Worm (Caenorhabditis elegans) whole organism, L4/young adult: ENCODE measurements around the gene Y82E9BR.8.

Experiments
- W03F9.2 ChIP-seq: fragments of 150-350 bp; optimal IDR thresholded peaks from 2 replicates; lab custom pipeline; 2014; ENCODE audit warnings: missing biosample characterization, missing genetic modification characterization
- dao-5 ChIP-seq: sonication (generic microtip); optimal IDR thresholded peaks from 2 replicates; lab custom pipeline; 2016; ENCODE audit warnings: missing genotype, missing genetic modification characterization, moderate library complexity, missing compliant biosample characterization
- him-1 ChIP-seq: sonication (generic microtip); optimal IDR thresholded peaks from 2 replicates; lab custom pipeline; 2016; ENCODE audit warnings: missing genotype, missing genetic modification reagents, missing genetic modification characterization, missing compliant biosample characterization

The Y82E9BR.8 gene

DNA sequence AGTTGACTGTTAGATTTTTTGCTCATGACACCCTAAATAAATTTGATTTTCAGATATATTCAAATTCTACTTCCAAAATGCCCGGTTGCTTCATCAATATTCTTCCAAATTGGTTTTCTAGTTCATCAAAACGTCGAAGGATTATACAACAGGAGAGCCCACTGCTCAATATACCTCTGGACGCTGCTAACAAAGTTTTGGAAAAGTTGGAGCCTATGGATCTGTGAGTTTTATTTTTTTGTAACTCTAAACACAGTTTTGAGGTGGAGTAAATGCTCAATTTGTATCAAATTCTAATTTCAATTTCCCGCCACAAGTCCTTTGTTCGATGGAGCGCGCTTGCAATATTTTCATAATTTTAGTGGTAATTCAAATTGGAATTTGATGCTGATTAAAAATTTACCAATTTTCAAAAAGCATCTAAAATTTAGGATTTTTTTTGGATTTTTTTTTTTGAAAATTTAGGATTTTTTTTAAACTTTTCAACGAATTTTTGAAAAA is 14.9 kb downstream of the Y82E9BR.8 start, which contains the start of gene fbxa-27:
Gene fbxa-27, plus strand, starts transcription at position 51 of the 501 bp plus-strand sequence.
- TF ChIP-seq dao-5 (tag; lab: Kevin White, UChicago), result no peak
- no peak for TF ChIP-seq W03F9.2 (tag; lab: Kevin White, UChicago)
- TF ChIP-seq him-1 (tag; lab: Kevin White, UChicago), result no peak

DNA sequence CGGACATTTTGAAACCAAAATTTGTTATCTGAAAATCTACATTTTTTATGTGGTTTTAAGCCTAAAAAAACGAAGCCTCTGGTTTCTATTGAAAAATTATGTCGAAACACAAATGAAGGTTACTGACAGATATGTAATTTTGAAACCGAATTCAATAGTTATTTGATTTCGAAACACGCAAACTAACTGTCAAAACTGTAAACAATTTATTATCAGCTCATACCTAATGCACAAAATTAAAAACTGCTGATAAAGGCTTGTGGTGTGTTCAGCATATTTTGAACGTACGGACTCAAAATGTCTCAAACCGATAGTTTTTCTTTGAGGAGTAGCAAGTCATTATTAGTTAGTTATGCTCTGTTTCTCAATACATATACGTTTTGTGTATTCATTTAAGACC is 15.4 kb downstream of the Y82E9BR.8 start, which contains the start of gene fbxa-26:
Gene fbxa-26, minus strand, starts transcription at position 35 of the 400 bp plus-strand sequence.
- no peak for TF ChIP-seq W03F9.2 (tag; lab: Kevin White, UChicago)
- no peak for TF ChIP-seq him-1 (tag; lab: Kevin White, UChicago)
- TF ChIP-seq dao-5 (tag; lab: Kevin White, UChicago), result no peak

DNA sequence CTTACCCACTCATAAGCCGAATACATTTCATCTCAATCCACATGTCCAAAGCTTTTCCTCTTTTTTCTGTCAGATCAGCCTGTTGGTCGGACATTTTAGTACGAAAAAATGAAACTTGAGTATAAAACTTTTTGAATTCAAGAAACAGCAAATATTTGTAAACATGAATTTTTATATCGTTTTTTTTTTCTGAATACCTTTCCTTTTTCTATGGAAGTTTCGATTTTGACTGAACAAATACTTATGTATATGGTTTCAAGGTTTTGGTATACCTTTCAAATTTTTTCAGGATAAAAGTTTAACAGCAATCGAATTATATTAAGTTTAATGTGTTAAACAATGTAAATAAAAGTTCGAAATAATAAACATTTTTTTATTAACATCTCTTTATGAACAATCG is 17.6 kb downstream of the Y82E9BR.8 start, which contains the start of gene fbxa-5:
Gene fbxa-5, minus strand, starts transcription at position 101 of the 400 bp plus-strand sequence.
- no peak for TF ChIP-seq him-1 (tag; lab: Kevin White, UChicago)
- TF ChIP-seq dao-5 (tag; lab: Kevin White, UChicago), result no peak
- TF ChIP-seq W03F9.2 (tag; lab: Kevin White, UChicago), result no peak

DNA sequence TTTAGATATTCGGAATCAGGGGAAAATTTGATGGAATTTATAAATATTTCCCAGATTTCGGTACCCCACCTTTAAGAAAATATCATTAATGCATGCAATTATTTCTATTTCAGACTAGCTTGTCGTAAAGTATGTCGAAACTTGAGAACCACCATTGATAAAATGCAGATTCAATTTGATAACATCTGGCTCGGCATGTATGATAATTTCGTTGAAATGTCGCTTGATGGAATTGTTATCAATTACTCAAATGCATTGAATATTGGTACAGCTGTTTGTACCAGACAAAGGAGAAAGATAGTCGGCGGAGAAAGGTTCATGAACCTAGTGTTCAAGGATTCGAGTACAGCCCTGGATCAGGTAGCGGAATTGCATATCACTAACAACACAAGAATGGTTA is 26.0 kb downstream of the Y82E9BR.8 start, which contains the start of gene Y82E9BL.19:
Gene Y82E9BL.19, plus strand, starts transcription at position 123 of the 400 bp plus-strand sequence.
- TF ChIP-seq dao-5 (tag; lab: Kevin White, UChicago) (no peak), him-1 (tag; lab: Kevin White, UChicago) (no peak), W03F9.2 (tag; lab: Kevin White, UChicago) (no peak)

DNA sequence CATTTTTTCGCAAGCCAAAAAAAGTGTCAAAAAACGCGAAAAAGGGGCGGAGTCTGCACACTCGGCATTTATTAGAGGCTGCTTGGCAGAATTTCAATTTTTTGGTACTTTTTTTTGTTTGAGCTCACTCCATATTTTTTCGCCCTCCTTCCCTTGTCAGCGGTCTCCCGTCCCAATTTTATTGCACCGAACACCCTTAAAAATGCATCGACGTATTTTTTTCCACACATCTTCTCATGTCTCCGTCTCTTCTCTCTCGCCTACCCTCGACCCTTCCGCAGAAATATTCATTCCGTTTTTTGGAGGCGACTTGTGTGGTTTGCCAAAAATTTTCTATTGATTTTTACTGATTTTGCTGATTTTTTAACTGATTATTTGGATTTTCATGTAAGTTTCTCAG is 31.4 kb downstream of the Y82E9BR.8 start, which contains the start of gene Y82E9BL.18:
Gene Y82E9BL.18, plus strand, starts transcription at position 301 of the 400 bp plus-strand sequence.
- TF ChIP-seq W03F9.2 (tag; lab: Kevin White, UChicago) (no peak), dao-5 (tag; lab: Kevin White, UChicago) (no peak), him-1 (tag; lab: Kevin White, UChicago) (no peak)

DNA sequence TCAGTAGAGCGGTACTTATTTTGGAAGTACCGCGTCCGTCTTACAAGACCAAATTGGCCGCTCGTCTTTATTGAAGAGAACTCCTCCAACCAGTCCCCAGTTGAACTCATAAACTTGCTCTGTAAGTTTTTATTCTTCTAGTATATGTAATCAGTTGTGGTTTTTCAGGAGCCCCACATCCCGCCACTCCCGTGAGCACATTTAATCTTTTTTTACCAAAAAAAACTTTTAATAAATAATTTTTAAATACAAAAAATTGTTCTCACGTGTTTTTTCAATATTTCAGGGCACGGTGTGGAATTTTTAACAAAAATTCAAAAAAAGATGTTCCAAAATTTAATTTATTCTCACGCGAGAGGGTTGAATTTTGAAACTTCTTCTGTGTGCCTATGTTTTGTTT is 33.4 kb downstream of the Y82E9BR.8 start, which contains the start of gene fbxa-14:
Gene fbxa-14, minus strand, starts transcription at position 101 of the 400 bp plus-strand sequence.
- TF ChIP-seq him-1 (tag; lab: Kevin White, UChicago) (no peak), dao-5 (tag; lab: Kevin White, UChicago) (no peak), W03F9.2 (tag; lab: Kevin White, UChicago) (no peak)

DNA sequence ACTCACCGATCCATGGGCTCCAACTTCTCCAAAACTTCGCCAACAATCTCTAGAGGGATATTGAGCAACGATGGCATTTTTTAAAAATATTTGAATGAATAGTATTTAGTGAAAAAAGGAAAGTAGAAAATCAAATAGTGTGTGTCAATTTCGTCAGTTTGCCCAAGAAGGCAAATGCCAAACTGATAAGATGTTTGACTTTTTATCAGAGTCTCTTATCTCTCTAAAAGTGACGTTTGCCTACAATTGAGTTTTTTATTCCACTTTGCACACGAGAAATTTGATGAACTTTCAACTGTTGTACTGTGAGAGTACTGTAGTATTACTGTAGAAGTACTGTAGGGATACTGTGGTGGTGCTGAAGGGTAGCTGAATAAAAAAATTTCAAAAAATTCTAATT is 34.3 kb downstream of the Y82E9BR.8 start:
- TF ChIP-seq dao-5 (tag; lab: Kevin White, UChicago) (no peak), him-1 (tag; lab: Kevin White, UChicago) (no peak), W03F9.2 (tag; lab: Kevin White, UChicago) (no peak)

DNA sequence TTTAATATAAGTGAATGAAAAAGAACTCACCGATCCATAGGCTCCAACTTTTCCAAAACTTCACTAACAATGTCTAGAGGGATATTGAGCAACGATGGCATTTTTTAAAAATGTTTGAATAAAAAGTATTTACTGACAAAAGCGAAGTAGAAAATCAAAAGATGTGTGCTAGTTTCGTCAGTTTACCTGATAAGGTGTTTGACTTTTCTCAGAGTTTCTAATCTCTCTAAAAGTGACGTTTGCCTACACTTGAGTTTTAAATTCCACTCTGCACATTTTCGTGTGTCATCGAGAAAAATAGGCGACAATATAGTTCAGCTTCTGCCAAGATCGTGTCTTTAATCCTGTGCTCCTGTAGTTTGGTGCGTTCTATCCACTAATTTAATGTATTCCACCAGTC is 36.3 kb downstream of the Y82E9BR.8 start, which contains the start of gene fbxa-15:
Gene fbxa-15, minus strand, starts transcription at position 101 of the 400 bp plus-strand sequence.
- no peak for TF ChIP-seq W03F9.2 (tag; lab: Kevin White, UChicago)
- TF ChIP-seq him-1 (tag; lab: Kevin White, UChicago), result no peak
- no peak for TF ChIP-seq dao-5 (tag; lab: Kevin White, UChicago)

DNA sequence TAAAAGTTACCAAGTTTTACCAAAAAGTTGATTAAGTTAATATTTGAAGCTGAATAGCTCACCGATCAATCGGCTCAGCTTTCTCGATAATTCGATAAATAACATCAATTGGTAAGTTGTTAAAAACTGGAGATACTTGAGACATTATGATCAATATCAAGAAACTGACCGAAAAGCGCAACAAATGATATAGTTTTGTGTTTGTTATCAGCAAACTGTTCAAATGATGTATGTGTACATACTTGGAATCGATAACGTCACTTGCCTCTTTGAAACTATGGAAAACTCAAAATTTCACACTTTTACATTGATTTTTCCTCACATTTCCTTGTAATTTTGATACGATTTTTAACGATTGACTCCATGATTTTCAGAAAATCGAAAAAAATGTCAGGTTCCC is 42.8 kb downstream of the Y82E9BR.8 start, which contains the start of the genes fbxa-80 and fbxa-19:
Gene fbxa-80, minus strand, starts transcription at position 173 of the 400 bp plus-strand sequence.
Gene fbxa-19, plus strand, starts transcription at position 364 of the 400 bp plus-strand sequence.
- TF ChIP-seq dao-5 (tag; lab: Kevin White, UChicago) (no peak), W03F9.2 (tag; lab: Kevin White, UChicago) (no peak), him-1 (tag; lab: Kevin White, UChicago) (no peak)

DNA sequence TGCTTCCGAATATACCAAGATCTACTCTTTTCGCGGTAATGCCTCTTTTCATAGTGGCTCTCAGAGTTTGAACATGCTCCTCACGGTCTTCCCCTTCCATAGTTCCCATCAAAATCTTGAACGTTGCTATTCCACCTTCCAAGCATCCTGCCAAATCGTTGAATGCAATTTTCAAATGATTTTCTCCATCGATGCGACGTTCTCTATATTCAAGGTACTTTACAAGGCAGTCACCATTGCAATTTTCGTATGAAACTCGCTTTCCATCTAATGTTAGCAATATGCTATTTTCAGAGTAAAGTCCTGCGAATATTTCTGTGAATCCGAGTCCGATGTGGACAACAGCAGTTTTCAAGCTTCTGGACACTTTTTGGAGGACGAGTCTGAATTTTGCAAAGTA is 43.6 kb downstream of the Y82E9BR.8 start:
- TF ChIP-seq W03F9.2 (tag; lab: Kevin White, UChicago) (no peak), dao-5 (tag; lab: Kevin White, UChicago) (no peak), him-1 (tag; lab: Kevin White, UChicago) (no peak)

DNA sequence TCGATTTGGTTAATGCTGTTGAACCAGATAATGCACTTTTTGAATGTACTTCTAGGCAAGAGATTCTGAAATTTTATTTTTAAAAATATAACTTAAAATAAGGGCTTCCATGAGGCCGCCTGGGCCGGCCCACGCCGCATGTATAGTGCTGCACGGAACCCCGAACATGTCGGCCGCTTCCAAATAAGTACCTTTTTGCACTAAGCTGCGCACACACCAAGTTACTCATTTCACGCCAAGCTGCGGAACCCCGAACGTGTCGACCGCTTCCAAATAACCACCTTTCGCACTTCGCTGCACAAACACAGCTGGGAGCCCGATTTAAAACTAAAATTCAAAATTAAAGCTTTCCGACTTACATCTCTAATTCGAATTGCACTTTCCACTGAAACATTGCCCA is 46.5 kb downstream of the Y82E9BR.8 start:
- no peak for TF ChIP-seq him-1 (tag; lab: Kevin White, UChicago)
- no peak for TF ChIP-seq dao-5 (tag; lab: Kevin White, UChicago)
- TF ChIP-seq W03F9.2 (tag; lab: Kevin White, UChicago), result no peak

DNA sequence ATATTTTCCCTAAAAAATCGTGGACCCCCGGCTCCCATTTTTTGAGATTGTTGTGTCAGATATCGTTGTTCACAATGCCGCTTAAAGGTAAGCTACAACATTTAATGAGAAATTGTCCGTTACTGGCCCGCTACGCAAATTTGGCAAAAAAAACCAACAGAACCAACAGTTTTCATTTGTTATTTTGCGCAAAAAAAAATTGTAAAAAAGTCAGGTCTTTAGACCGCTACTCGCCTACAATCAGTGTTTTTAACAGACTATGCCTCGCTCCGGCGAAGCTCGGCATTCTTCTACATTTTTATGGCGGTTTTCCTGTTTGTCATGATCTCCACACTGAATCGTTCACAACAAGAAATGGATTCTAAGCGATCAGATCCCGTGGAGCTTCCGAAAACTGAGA is 49.0 kb downstream of the Y82E9BR.8 start, which contains the start of gene Y82E9BL.12:
Gene Y82E9BL.12, plus strand, starts transcription at position 301 of the 400 bp plus-strand sequence.
- TF ChIP-seq W03F9.2 (tag; lab: Kevin White, UChicago) (no peak), dao-5 (tag; lab: Kevin White, UChicago) (no peak), him-1 (tag; lab: Kevin White, UChicago) (no peak)

DNA sequence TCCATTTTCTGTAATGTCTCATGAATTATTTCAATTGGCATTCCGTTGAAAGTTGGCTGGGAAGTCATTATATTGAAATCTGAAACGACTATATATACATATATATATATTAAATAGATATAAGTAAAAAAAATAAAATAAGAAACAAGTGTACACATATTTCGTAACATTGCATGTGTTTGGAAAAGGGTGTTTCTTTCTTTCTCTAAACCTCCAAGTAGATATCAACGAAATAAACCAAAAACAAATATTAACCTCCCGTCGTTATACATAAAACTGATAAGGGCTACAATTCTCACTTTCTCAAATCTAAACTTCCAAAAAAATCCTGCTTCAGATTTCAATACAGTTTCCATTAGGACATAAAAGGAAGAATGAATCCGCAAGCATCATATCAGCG is 49.7 kb downstream of the Y82E9BR.8 start, which contains the start of gene fbxa-79:
Gene fbxa-79, minus strand, starts transcription at position 86 of the 400 bp plus-strand sequence.
- TF ChIP-seq dao-5 (tag; lab: Kevin White, UChicago), result no peak
- TF ChIP-seq him-1 (tag; lab: Kevin White, UChicago), result no peak
- no peak for TF ChIP-seq W03F9.2 (tag; lab: Kevin White, UChicago)
